Worm (Caenorhabditis elegans) whole organism, late embryonic: Measurements from ENCODE around the gene F22E5.8.

ENCODE experiments used
- K02D7.2 ChIP-seq: sonication (generic microtip); optimal IDR thresholded peaks from 2 replicates; lab custom pipeline; 2017; ENCODE audit warnings: mild to moderate bottlenecking, missing genetic modification characterization, missing compliant biosample characterization
- K09A11.1 ChIP-seq: sonication (generic microtip); optimal IDR thresholded peaks from 2 replicates; lab custom pipeline; 2017; ENCODE audit warnings: antibody characterized with exemption, mild to moderate bottlenecking, missing genetic modification characterization, missing compliant biosample characterization; ENCODE audit not compliant: insufficient read depth
- T23F11.4 ChIP-seq: fragments of 200-800 bp; sonication (Bioruptor generic); optimal IDR thresholded peaks from 2 replicates; lab custom pipeline; 2018; ENCODE audit warnings: mild to moderate bottlenecking, missing genetic modification characterization, missing compliant biosample characterization
- Y22D7AL.16 ChIP-seq: sonication (generic microtip); optimal IDR thresholded peaks from 2 replicates; lab custom pipeline; 2016; ENCODE audit warnings: missing genetic modification characterization, missing compliant biosample characterization
- ahr-1 ChIP-seq: sonication (generic microtip); optimal IDR thresholded peaks from 2 replicates; lab custom pipeline; 2016; ENCODE audit warnings: missing genetic modification characterization, missing compliant biosample characterization
- ama-1 ChIP-seq: fragments of 150-350 bp; optimal IDR thresholded peaks from 2 replicates; lab custom pipeline; 2014
- ceh-30 ChIP-seq: fragments of 150-350 bp; optimal IDR thresholded peaks from 2 replicates; lab custom pipeline; 2014; ENCODE audit warnings: missing biosample characterization, missing genetic modification characterization
- ceh-31 ChIP-seq: sonication (generic microtip); optimal IDR thresholded peaks from 2 replicates; lab custom pipeline; 2016; ENCODE audit warnings: missing genetic modification characterization, missing compliant biosample characterization
- ceh-34 ChIP-seq: sonication (generic microtip); optimal IDR thresholded peaks from 2 replicates; lab custom pipeline; 2016; ENCODE audit warnings: mild to moderate bottlenecking, missing genetic modification characterization, missing compliant biosample characterization
- ceh-45 ChIP-seq: fragments of 200-800 bp; sonication (Bioruptor generic); IDR thresholded peaks from 2 replicates; pipeline ENCODE4 v1.3.6; 2022; ENCODE audit warnings: missing genetic modification reagents, missing genetic modification characterization, missing compliant biosample characterization
- ceh-6 ChIP-seq: fragments of 200-800 bp; sonication (Bioruptor generic); optimal IDR thresholded peaks from 2 replicates; lab custom pipeline; 2018; ENCODE audit warnings: mild to moderate bottlenecking, missing genetic modification characterization, missing compliant biosample characterization
- che-1 ChIP-seq: sonication (generic microtip); optimal IDR thresholded peaks from 2 replicates; lab custom pipeline; 2016; ENCODE audit warnings: mild to moderate bottlenecking, missing genetic modification characterization, missing compliant biosample characterization
- dmd-4 ChIP-seq: sonication (generic microtip); optimal IDR thresholded peaks from 2 replicates; lab custom pipeline; 2016; ENCODE audit warnings: borderline replicate concordance, missing genetic modification characterization, missing compliant biosample characterization
- dve-1 ChIP-seq: sonication (generic microtip); optimal IDR thresholded peaks from 2 replicates; lab custom pipeline; 2017; ENCODE audit warnings: antibody characterized with exemption, mild to moderate bottlenecking, missing genetic modification characterization, missing compliant biosample characterization
- fax-1 ChIP-seq: sonication (generic microtip); optimal IDR thresholded peaks from 2 replicates; lab custom pipeline; 2016; ENCODE audit warnings: missing genotype, missing genetic modification characterization, missing compliant biosample characterization
- fkh-10 ChIP-seq: fragments of 150-350 bp; optimal IDR thresholded peaks from 2 replicates; lab custom pipeline; 2014; ENCODE audit warnings: missing biosample characterization, missing genetic modification reagents, missing genetic modification characterization
- fkh-6 ChIP-seq: sonication (generic microtip); optimal IDR thresholded peaks from 2 replicates; lab custom pipeline; 2016; ENCODE audit warnings: missing genetic modification characterization, missing compliant biosample characterization
- hlh-30 ChIP-seq: sonication (generic microtip); optimal IDR thresholded peaks from 2 replicates; lab custom pipeline; 2017; ENCODE audit warnings: antibody characterized with exemption, missing genetic modification characterization, missing compliant biosample characterization; ENCODE audit not compliant: insufficient read depth
- lin-11 ChIP-seq: fragments of 200-800 bp; sonication (Bioruptor generic); optimal IDR thresholded peaks from 2 replicates; lab custom pipeline; 2018; ENCODE audit warnings: mild to moderate bottlenecking, missing genetic modification characterization, missing compliant biosample characterization
- mec-3 ChIP-seq: sonication (generic microtip); optimal IDR thresholded peaks from 2 replicates; lab custom pipeline; 2016; ENCODE audit warnings: borderline replicate concordance, missing genetic modification characterization, missing compliant biosample characterization
- nhr-232 ChIP-seq: sonication (generic microtip); optimal IDR thresholded peaks from 2 replicates; lab custom pipeline; 2016; ENCODE audit warnings: missing genetic modification characterization, missing compliant biosample characterization
- odd-2 ChIP-seq: sonication (generic microtip); optimal IDR thresholded peaks from 2 replicates; lab custom pipeline; 2017; ENCODE audit warnings: antibody characterized with exemption, mild to moderate bottlenecking, missing genetic modification characterization, missing compliant biosample characterization
- pat-9 ChIP-seq: fragments of 200-800 bp; sonication (Bioruptor generic); optimal IDR thresholded peaks from 2 replicates; lab custom pipeline; 2018; ENCODE audit warnings: mild to moderate bottlenecking, missing genetic modification characterization, moderate library complexity, missing compliant biosample characterization
- pax-1 ChIP-seq: fragments of 150-350 bp; optimal IDR thresholded peaks from 2 replicates; lab custom pipeline; 2014; ENCODE audit warnings: missing biosample characterization, missing genetic modification characterization
- pha-2 ChIP-seq: sonication (generic microtip); optimal IDR thresholded peaks from 2 replicates; lab custom pipeline; 2017; ENCODE audit warnings: mild to moderate bottlenecking, missing genetic modification characterization, missing compliant biosample characterization
- pha-4 ChIP-seq: fragments of 150-350 bp; optimal IDR thresholded peaks from 2 replicates; lab custom pipeline; 2018; ENCODE audit warnings: missing biosample characterization, missing genetic modification reagents, missing genetic modification characterization
- pqm-1 ChIP-seq: sonication (generic microtip); optimal IDR thresholded peaks from 2 replicates; lab custom pipeline; 2016; ENCODE audit warnings: missing genetic modification characterization, missing compliant biosample characterization
- ref-2 ChIP-seq: sonication (generic microtip); optimal IDR thresholded peaks from 2 replicates; lab custom pipeline; 2016; ENCODE audit warnings: missing genetic modification characterization, missing compliant biosample characterization
- rnt-1 ChIP-seq: sonication (generic microtip); optimal IDR thresholded peaks from 2 replicates; lab custom pipeline; 2016; ENCODE audit warnings: missing genetic modification characterization, missing compliant biosample characterization
- sdc-2 ChIP-seq: sonication (generic microtip); optimal IDR thresholded peaks from 2 replicates; lab custom pipeline; 2016; ENCODE audit warnings: missing genotype, missing genetic modification characterization, missing compliant biosample characterization
- ttx-3 ChIP-seq: sonication (generic microtip); optimal IDR thresholded peaks from 2 replicates; lab custom pipeline; 2016; ENCODE audit warnings: missing genetic modification reagents, missing genetic modification characterization, missing compliant biosample characterization
- unc-3 ChIP-seq, 2 experiments: fragments of 200-800 bp in 1 of 2; sonication (Bioruptor generic) in 1 of 2; sonication (generic microtip) in 1 of 2; conservative IDR thresholded peaks in 1 of 2; optimal IDR thresholded peaks in 1 of 2; 2 replicates each; pipeline versions ENCODE4 v1.3.6 to Lab custom; 2016 to 2022; ENCODE audit warnings: missing compliant biosample characterization in 2 of 2, missing genetic modification characterization in 2 of 2, missing genetic modification reagents in 1 of 2
- unc-42 ChIP-seq: sonication (generic microtip); optimal IDR thresholded peaks from 2 replicates; lab custom pipeline; 2016; ENCODE audit warnings: missing genotype, missing genetic modification characterization, missing compliant biosample characterization
- unc-55 ChIP-seq: sonication (generic microtip); optimal IDR thresholded peaks from 2 replicates; lab custom pipeline; 2017; ENCODE audit warnings: missing biosample characterization, missing genetic modification reagents, missing genetic modification characterization
- unc-86 ChIP-seq: sonication (generic microtip); optimal IDR thresholded peaks from 2 replicates; lab custom pipeline; 2016; ENCODE audit warnings: missing genetic modification characterization, missing compliant biosample characterization

The F22E5.8 gene

DNA sequence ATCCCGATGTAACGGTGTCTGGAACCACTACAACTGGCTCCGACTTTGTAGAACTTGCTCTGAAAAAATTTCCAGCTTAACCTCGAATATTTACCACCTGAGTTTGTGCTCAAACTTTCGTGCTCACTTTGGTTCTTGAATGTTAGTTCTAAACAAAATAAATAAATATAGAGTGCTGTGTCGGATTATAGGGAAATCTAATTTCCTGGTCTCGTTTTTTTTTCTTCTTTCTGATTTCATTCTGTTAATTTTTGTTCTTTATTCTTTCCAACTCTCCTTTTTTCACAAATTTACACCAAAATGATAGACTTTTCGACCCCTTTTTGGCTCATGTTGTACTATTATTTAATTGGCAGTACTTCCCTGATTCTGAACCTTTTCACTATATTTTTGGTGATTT, 10.6 kb upstream of the F22E5.8 start, which contains the start of gene sri-37:
sri-37 (plus strand) TSS at position 301 of the 400 bp plus-strand sequence.
- TF ChIP-seq odd-2 (tag; lab: Kevin White, UChicago) (no peak), fkh-6 (tag; lab: Kevin White, UChicago) (no peak), unc-86 (no peak)

DNA sequence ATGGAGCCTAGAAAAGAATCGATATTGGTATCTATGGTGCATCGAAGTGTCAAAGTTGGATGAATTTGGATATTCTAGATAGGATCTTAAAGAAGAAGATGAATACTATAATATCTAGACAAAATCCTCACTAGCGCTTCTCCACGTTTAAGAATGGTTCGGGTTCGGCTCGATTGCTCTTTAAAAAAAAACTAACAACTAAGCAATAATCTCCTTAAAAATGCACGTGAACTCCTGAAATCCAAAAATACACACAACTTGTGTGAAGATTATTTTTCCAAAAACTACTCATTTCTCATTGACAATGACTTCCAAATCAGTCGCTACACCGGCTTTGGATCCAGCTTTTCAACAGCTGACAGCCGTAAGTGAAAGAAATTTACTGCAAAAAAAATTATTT, 8.7 kb upstream of the F22E5.8 start, which contains the start of gene D2062.1:
D2062.1 (plus strand) TSS at position 301 of the 400 bp plus-strand sequence.
- TF ChIP-seq pax-1 (tag; lab: Kevin White, UChicago) = no peak
- TF ChIP-seq sdc-2 (tag; lab: Kevin White, UChicago) = no peak
- TF ChIP-seq ceh-30 (tag; lab: Kevin White, UChicago) = no peak
- no peak for TF ChIP-seq dmd-4 (tag; lab: Kevin White, UChicago)
- no peak for TF ChIP-seq dve-1
- no peak for TF ChIP-seq unc-86
- no peak for TF ChIP-seq ceh-34
- TF ChIP-seq rnt-1 (tag; lab: Kevin White, UChicago) = no peak
- no peak for TF ChIP-seq lin-11
- no peak for TF ChIP-seq T23F11.4 (GFP tag; lab: Kevin White, UChicago)
- TF ChIP-seq ahr-1 (tag; lab: Kevin White, UChicago) = no peak
- no peak for TF ChIP-seq unc-55 (GFP tag; lab: Kevin White, UChicago)
- TF ChIP-seq che-1 (tag; lab: Kevin White, UChicago) = no peak
- no peak for TF ChIP-seq fkh-10 (GFP tag; lab: Kevin White, UChicago)
- TF ChIP-seq ceh-31 = no peak
- no peak for TF ChIP-seq K09A11.1

DNA sequence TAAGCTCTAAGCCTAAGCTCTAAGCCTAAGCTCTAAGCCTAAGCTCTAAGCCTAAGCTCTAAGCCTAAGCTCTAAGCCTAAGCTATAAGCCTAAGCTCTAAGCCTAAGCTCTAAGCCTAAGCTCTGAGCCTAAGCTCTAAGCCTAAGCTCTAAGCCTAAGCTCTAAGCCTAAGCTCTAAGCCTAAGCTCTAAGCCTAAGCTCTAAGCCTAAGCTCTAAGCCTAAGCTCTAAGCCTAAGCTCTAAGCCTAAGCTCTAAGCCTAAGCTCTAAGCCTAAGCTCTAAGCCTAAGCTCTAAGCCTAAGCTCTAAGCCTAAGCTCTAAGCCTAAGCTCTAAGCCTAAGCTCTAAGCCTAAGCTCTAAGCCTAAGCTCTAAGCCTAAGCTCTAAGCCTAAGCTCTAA, 7.6 kb upstream of the F22E5.8 start:
- TF ChIP-seq dve-1 = peak; percentile 89

DNA sequence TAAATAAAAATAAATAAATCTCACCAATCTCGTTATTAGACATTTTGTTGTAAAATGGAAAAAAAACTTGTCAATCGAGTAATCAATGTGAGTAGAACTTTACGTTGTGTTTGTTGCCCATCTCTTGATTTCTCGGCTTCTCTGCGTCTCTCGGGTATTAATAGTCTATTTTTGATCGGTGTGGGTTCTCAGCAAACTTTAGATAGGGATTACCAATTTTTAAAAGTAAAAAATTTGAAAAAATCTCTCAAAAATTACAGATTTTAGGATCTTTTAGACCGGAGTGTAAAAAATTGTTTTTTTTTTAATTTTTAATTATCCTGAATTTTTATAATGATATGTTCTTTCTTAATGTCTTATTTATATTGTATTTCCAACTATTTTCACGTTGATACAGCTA, 2.5 kb upstream of the F22E5.8 start, which contains the start of gene F22E5.21:
F22E5.21 (minus strand) TSS at position 101 of the 400 bp plus-strand sequence.
- no peak for TF ChIP-seq ama-1 (lab: Kevin White, UChicago)
- TF ChIP-seq ttx-3 (tag; lab: Kevin White, UChicago) = no peak

DNA sequence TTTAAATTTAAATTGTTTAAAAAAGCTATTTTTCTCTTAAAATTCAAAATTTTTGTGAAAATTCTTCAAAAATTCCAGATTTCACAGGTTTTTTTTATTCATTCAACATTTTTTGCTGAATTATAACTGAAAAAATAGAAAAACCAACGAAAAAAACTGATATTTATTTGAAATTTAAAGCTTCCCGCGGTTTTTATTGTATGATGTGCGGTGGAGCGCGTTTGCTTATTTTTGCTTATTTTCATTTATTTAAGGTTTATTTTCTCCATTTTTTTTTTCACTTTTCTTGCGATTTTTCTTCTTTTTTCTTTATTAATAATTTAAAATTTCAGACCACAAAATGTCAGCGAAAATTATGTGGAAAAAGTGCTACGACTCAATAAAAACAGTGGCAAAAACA, 1.8 kb upstream of the F22E5.8 start, which contains the start of gene F22E5.9:
F22E5.9 (plus strand) TSS at position 327 of the 400 bp plus-strand sequence.
- TF ChIP-seq ceh-30 (tag; lab: Kevin White, UChicago) (no peak), unc-42 (tag; lab: Kevin White, UChicago) (no peak), K02D7.2 (tag; lab: Kevin White, UChicago) (no peak), ama-1 (lab: Kevin White, UChicago) (no peak)

DNA sequence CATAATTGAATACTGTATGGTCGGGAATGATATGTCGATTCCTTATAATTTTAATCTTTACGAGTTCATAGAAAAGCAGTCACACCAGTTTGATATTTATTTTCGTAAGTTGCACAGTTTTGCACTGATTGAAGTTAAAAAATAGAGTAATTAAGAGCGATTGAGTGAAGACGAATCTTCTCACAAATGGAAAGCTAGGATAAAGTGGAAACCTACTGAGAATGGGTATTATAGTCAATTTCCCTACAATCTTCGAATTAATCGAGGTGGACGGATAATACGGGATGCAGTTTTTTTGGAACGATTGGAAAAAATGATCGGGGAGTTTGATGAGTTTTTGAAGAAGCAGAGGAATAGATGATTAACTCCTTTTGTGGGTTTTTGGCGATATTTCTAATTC, 1.1 kb downstream of the F22E5.8 start, which contains the start of gene F22E5.23:
F22E5.23 (plus strand) TSS at position 301 of the 400 bp plus-strand sequence.
- no peak for TF ChIP-seq ceh-45 (GFP tag; lab: Robert Waterston, UW)
- no peak for TF ChIP-seq ref-2
- TF ChIP-seq nhr-232 (tag; lab: Kevin White, UChicago) = no peak
- no peak for TF ChIP-seq hlh-30 (tag; lab: Kevin White, UChicago)
- TF ChIP-seq ceh-30 (tag; lab: Kevin White, UChicago) = no peak

DNA sequence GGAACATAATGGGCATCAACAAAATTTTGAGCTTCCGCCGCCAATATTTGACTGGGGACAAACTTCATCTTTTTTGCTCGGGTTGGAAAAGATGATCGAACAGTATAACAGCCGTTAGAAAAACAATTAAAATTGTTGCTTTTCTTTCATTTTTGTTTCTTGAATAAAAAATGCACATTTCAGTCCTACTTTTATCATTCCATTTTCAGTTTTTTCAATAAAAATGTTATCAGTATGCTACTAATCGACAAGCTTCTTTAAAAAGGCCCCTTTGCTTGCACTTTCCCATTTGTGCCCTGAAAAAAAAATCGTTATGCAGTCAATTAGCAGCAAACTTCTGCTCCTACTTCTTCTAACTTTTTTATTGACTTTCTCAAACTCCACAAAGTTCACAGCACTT, 1.9 kb downstream of the F22E5.8 start, which contains the start of gene F22E5.7:
F22E5.7 (plus strand) TSS at position 301 of the 400 bp plus-strand sequence.
- TF ChIP-seq T23F11.4 (GFP tag; lab: Kevin White, UChicago) (no peak), pha-4 (tag; lab: Kevin White, UChicago) (no peak), pat-9 (tag; lab: Kevin White, UChicago) (no peak), ahr-1 (tag; lab: Kevin White, UChicago) (no peak), fkh-6 (tag; lab: Kevin White, UChicago) (no peak), mec-3 (no peak), lin-11 (no peak), unc-3 (GFP tag; conservative IDR thresholded peaks at IDR 0.05; lab: Robert Waterston, UW) (no peak), unc-3 (tag; optimal IDR thresholded peaks at IDR 0.05; lab: Kevin White, UChicago) (no peak), fax-1 (tag; lab: Kevin White, UChicago) (no peak), ceh-31 (no peak), ceh-6 (GFP tag; lab: Kevin White, UChicago) (no peak), pha-2 (tag; lab: Kevin White, UChicago) (no peak), Y22D7AL.16 (tag; lab: Kevin White, UChicago) (no peak), pqm-1 (tag; lab: Kevin White, UChicago) (no peak)
